Fruit fly (Drosophila melanogaster) whole organism, prepupa: ENCODE measurements around the gene CG42450.

ENCODE experiments used
- Blimp-1 ChIP-seq: fragments of 200-800 bp; sonication (Bioruptor generic); optimal IDR thresholded peaks from 3 replicates; lab custom pipeline; 2017; ENCODE audit warnings: missing biosample characterization, missing genetic modification characterization, mild to moderate bottlenecking, moderate library complexity, missing genetic modification reagents
- CG10669 ChIP-seq: fragments of 200-800 bp; sonication (Bioruptor generic); optimal IDR thresholded peaks from 3 replicates; lab custom pipeline; 2018; ENCODE audit warnings: missing biosample characterization, mild to moderate bottlenecking, missing genetic modification characterization, moderate library complexity
- CG11294 ChIP-seq: fragments of 200-800 bp; sonication (Bioruptor generic); IDR thresholded peaks from 2 replicates; pipeline ENCODE4 v1.3.6; 2022; ENCODE audit warnings: missing biosample characterization, missing genetic modification characterization
- CG11762 ChIP-seq: fragments of 200-800 bp; sonication (Bioruptor generic); optimal IDR thresholded peaks from 3 replicates; lab custom pipeline; 2016; ENCODE audit warnings: missing biosample characterization, missing genetic modification characterization; ENCODE audit not compliant: insufficient read depth
- CG11902 ChIP-seq: fragments of 200-800 bp; sonication (Bioruptor generic); optimal IDR thresholded peaks from 3 replicates; lab custom pipeline; 2016; ENCODE audit warnings: missing biosample characterization, missing genetic modification characterization
- CG15336 ChIP-seq: fragments of 200-800 bp; sonication (Bioruptor generic); IDR thresholded peaks from 2 replicates; pipeline ENCODE4 v1.3.6; 2022; ENCODE audit warnings: missing biosample characterization, missing genetic modification characterization
- CG1621 ChIP-seq: fragments of 200-800 bp; sonication (Bioruptor generic); optimal IDR thresholded peaks from 3 replicates; lab custom pipeline; 2018; ENCODE audit warnings: missing biosample characterization, mild to moderate bottlenecking, missing genetic modification characterization
- CG16779 ChIP-seq: fragments of 200-800 bp; sonication (Bioruptor generic); optimal IDR thresholded peaks from 3 replicates; lab custom pipeline; 2017; ENCODE audit warnings: missing biosample characterization, mild to moderate bottlenecking, missing genetic modification characterization
- CG32006 ChIP-seq: fragments of 200-800 bp; sonication (Bioruptor generic); optimal IDR thresholded peaks from 3 replicates; lab custom pipeline; 2017; ENCODE audit warnings: missing biosample characterization, mild to moderate bottlenecking, missing genetic modification characterization
- CG34406 ChIP-seq: fragments of 200-800 bp; sonication (Bioruptor generic); optimal IDR thresholded peaks from 3 replicates; lab custom pipeline; 2016; ENCODE audit warnings: missing biosample characterization, missing genetic modification characterization
- CG3919 ChIP-seq: fragments of 200-800 bp; sonication (Bioruptor generic); optimal IDR thresholded peaks from 3 replicates; lab custom pipeline; 2016; ENCODE audit warnings: missing biosample characterization, missing genetic modification characterization
- CG6163 ChIP-seq: fragments of 200-800 bp; sonication (Bioruptor generic); IDR thresholded peaks from 3 replicates; pipeline ENCODE4 v1.3.6; 2022; ENCODE audit warnings: missing biosample characterization, missing genetic modification characterization
- CG6792 ChIP-seq: fragments of 200-800 bp; sonication (Bioruptor generic); optimal IDR thresholded peaks from 3 replicates; lab custom pipeline; 2016; ENCODE audit warnings: missing biosample characterization, missing genetic modification characterization
- CG6808 ChIP-seq: fragments of 200-800 bp; sonication (Bioruptor generic); optimal IDR thresholded peaks from 3 replicates; lab custom pipeline; 2017; ENCODE audit warnings: missing biosample characterization, missing genetic modification characterization, mild to moderate bottlenecking, moderate library complexity, missing genetic modification reagents
- CG6854 ChIP-seq: fragments of 200-800 bp; sonication (Bioruptor generic); optimal IDR thresholded peaks from 2 replicates; lab custom pipeline; 2017; ENCODE audit warnings: missing biosample characterization, mild to moderate bottlenecking, missing genetic modification characterization
- CG7368 ChIP-seq: fragments of 200-800 bp; sonication (Bioruptor generic); optimal IDR thresholded peaks from 3 replicates; lab custom pipeline; 2016; ENCODE audit warnings: missing biosample characterization, missing genetic modification characterization
- CG8319 ChIP-seq: fragments of 200-800 bp; sonication (Bioruptor generic); optimal IDR thresholded peaks from 3 replicates; lab custom pipeline; 2016; ENCODE audit warnings: missing biosample characterization, missing genetic modification characterization
- CG8632 ChIP-seq: fragments of 200-800 bp; sonication (Bioruptor generic); optimal IDR thresholded peaks from 3 replicates; lab custom pipeline; 2016; ENCODE audit warnings: missing biosample characterization, missing genetic modification characterization
- Eip75B ChIP-seq: fragments of 200-800 bp; sonication (Bioruptor generic); optimal IDR thresholded peaks from 3 replicates; lab custom pipeline; 2016; ENCODE audit warnings: missing biosample characterization, missing genetic modification characterization
- Eip93F ChIP-seq: fragments of 200-800 bp; sonication (Bioruptor generic); optimal IDR thresholded peaks from 2 replicates; lab custom pipeline; 2016; ENCODE audit warnings: missing biosample characterization, mild to moderate bottlenecking, missing genetic modification characterization
- Ets21C ChIP-seq: fragments of 200-800 bp; sonication (Bioruptor generic); optimal IDR thresholded peaks from 3 replicates; lab custom pipeline; 2016; ENCODE audit warnings: missing biosample characterization, missing genetic modification characterization
- Ets96B ChIP-seq: fragments of 200-800 bp; optimal IDR thresholded peaks from 2 replicates; lab custom pipeline; 2019; ENCODE audit warnings: missing biosample characterization, mild to moderate bottlenecking, missing genetic modification characterization, moderate library complexity
- Gug ChIP-seq: fragments of 200-800 bp; sonication (Bioruptor generic); IDR thresholded peaks from 2 replicates; pipeline ENCODE4 v1.3.6; 2022; ENCODE audit warnings: missing biosample characterization, missing genetic modification characterization
- Hr39 ChIP-seq: fragments of 200-800 bp; sonication (Bioruptor generic); optimal IDR thresholded peaks from 2 replicates; lab custom pipeline; 2016; ENCODE audit warnings: missing biosample characterization, missing genetic modification characterization
- Hr4 ChIP-seq: fragments of 200-800 bp; sonication (Bioruptor generic); optimal IDR thresholded peaks from 3 replicates; lab custom pipeline; 2016; ENCODE audit warnings: missing biosample characterization, missing genetic modification characterization
- Met ChIP-seq: fragments of 200-800 bp; sonication (Bioruptor generic); optimal IDR thresholded peaks from 3 replicates; lab custom pipeline; 2016; ENCODE audit warnings: missing biosample characterization, missing genetic modification characterization
- OdsH ChIP-seq: fragments of 200-800 bp; sonication (Bioruptor generic); optimal IDR thresholded peaks from 3 replicates; lab custom pipeline; 2016; ENCODE audit warnings: missing biosample characterization, missing genetic modification characterization
- Smox ChIP-seq: fragments of 200-800 bp; sonication (Bioruptor generic); optimal IDR thresholded peaks from 3 replicates; lab custom pipeline; 2016; ENCODE audit warnings: missing biosample characterization, missing genetic modification characterization
- Sox102F ChIP-seq: fragments of 200-800 bp; sonication (Bioruptor generic); optimal IDR thresholded peaks from 2 replicates; lab custom pipeline; 2016; ENCODE audit warnings: missing biosample characterization, mild to moderate bottlenecking, missing genetic modification characterization
- Sox14 ChIP-seq: fragments of 200-800 bp; sonication (Bioruptor generic); optimal IDR thresholded peaks from 3 replicates; lab custom pipeline; 2016; ENCODE audit warnings: missing biosample characterization, missing genetic modification characterization
- achi ChIP-seq: fragments of 200-800 bp; sonication (Bioruptor generic); optimal IDR thresholded peaks from 3 replicates; lab custom pipeline; 2016; ENCODE audit warnings: missing biosample characterization, missing genetic modification characterization
- cyc ChIP-seq: fragments of 200-800 bp; sonication (Bioruptor generic); optimal IDR thresholded peaks from 3 replicates; lab custom pipeline; 2016; ENCODE audit warnings: missing biosample characterization, missing genetic modification characterization
- dac ChIP-seq: fragments of 200-800 bp; sonication (Bioruptor generic); optimal IDR thresholded peaks from 2 replicates; lab custom pipeline; 2017; ENCODE audit warnings: missing biosample characterization, mild to moderate bottlenecking, missing genetic modification characterization
- dsx ChIP-seq: fragments of 200-800 bp; optimal IDR thresholded peaks from 3 replicates; lab custom pipeline; 2019; ENCODE audit warnings: missing biosample characterization, mild to moderate bottlenecking, missing genetic modification characterization, moderate library complexity; ENCODE audit not compliant: poor library complexity, severe bottlenecking
- esn ChIP-seq: fragments of 200-800 bp; sonication (Bioruptor generic); optimal IDR thresholded peaks from 2 replicates; lab custom pipeline; 2016; ENCODE audit warnings: missing biosample characterization, mild to moderate bottlenecking, missing genetic modification characterization, moderate library complexity
- fd59A ChIP-seq: fragments of 200-800 bp; sonication (Bioruptor generic); optimal IDR thresholded peaks from 2 replicates; lab custom pipeline; 2017; ENCODE audit warnings: missing biosample characterization, mild to moderate bottlenecking, missing genetic modification characterization, missing genetic modification reagents
- fkh ChIP-seq: fragments of 200-800 bp; sonication (Bioruptor generic); optimal IDR thresholded peaks from 3 replicates; lab custom pipeline; 2017; ENCODE audit warnings: missing biosample characterization, mild to moderate bottlenecking, missing genetic modification characterization, moderate library complexity
- lz ChIP-seq: fragments of 200-800 bp; sonication (Bioruptor generic); optimal IDR thresholded peaks from 3 replicates; lab custom pipeline; 2016; ENCODE audit warnings: missing biosample characterization, missing genetic modification characterization
- pdm3 ChIP-seq: fragments of 200-800 bp; sonication (Bioruptor generic); optimal IDR thresholded peaks from 3 replicates; lab custom pipeline; 2016; ENCODE audit warnings: missing biosample characterization, missing genetic modification characterization
- salr ChIP-seq, 2 experiments: fragments of 200-800 bp; sonication (Bioruptor generic); optimal IDR thresholded peaks; 3 replicates each; lab custom pipeline; 2016 to 2018; ENCODE audit warnings: missing biosample characterization in 2 of 2, missing genetic modification characterization in 2 of 2, mild to moderate bottlenecking in 1 of 2
- svp ChIP-seq: fragments of 200-800 bp; sonication (Bioruptor generic); peaks from one replicate; lab custom pipeline; 2016; ENCODE audit warnings: missing biosample characterization, missing genetic modification characterization
- topi ChIP-seq: fragments of 200-800 bp; sonication (Bioruptor generic); optimal IDR thresholded peaks from 3 replicates; lab custom pipeline; 2016; ENCODE audit warnings: missing biosample characterization, missing genetic modification characterization
- vri ChIP-seq: fragments of 200-800 bp; sonication (Bioruptor generic); optimal IDR thresholded peaks from 3 replicates; lab custom pipeline; 2016; ENCODE audit warnings: missing biosample characterization, mild to moderate bottlenecking, missing genetic modification characterization

CG42450 gene

DNA sequence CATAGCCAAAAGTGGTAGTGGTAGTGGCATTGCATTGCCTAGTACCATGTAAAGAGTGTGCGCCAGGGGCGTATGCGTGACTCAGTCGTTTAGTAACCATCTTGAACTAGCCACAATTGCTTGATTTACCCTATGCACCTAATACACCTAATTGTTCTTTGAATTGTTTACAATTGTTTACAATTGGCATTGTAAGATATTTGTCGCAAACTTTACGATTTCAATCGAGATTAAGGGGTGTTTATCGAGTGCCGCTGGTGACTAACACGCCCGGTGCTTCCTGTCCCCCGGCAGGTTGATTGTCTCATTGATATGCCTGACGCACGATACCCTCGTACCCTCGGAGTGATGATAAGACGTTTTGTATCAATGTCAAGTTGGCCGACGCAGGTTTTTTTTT lies 23.9 kb downstream of the CG42450 start (continued):
- no peak for TF ChIP-seq Gug (GFP tag; lab: Robert Waterston, UW)
- no peak for TF ChIP-seq Met (GFP tag; lab: Kevin White, UChicago)
- no peak for TF ChIP-seq CG7368 (GFP tag; lab: Kevin White, UChicago)
- peak; percentile 7 for TF ChIP-seq CG6792 (GFP tag; lab: Kevin White, UChicago)
- TF ChIP-seq cyc (GFP tag; lab: Kevin White, UChicago), result no peak
- no peak for TF ChIP-seq Sox14 (GFP tag; lab: Kevin White, UChicago)
- no peak for TF ChIP-seq Ets21C (GFP tag; lab: Kevin White, UChicago)
- no peak for TF ChIP-seq CG10669 (GFP tag; lab: Kevin White, UChicago)
- no peak for TF ChIP-seq CG34406
- TF ChIP-seq salr (GFP tag; optimal IDR thresholded peaks at IDR 0.05; lab: Kevin White, UChicago), result no peak
- no peak for TF ChIP-seq fkh (GFP tag; lab: Kevin White, UChicago)
- no peak for TF ChIP-seq dac (GFP tag; lab: Kevin White, UChicago)
- peak; percentile 11 for TF ChIP-seq achi (GFP tag; lab: Kevin White, UChicago)

DNA sequence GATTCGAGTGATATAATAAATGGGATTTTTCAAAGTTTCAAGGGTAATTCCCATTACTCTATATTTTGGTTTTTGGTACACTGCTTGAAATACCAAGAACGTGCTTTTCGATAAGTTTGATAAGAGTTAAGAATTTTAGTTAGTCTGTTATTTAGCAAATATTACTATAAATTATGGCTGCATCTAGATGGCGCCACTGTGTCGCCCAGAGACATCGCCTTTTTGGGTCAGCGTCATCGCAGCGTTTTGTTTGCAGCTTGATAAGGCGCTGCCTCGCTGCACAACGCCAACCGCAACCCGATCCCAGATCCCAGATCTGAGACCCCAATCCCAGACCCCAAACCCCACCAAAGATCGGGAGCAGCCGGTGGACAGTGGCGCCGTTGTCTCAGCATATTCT lies 25.4 kb downstream of the CG42450 start:
- TF ChIP-seq CG6163 (GFP tag; lab: Robert Waterston, UW) (no peak), CG6854 (GFP tag; lab: Kevin White, UChicago) (no peak), fd59A (GFP tag; lab: Kevin White, UChicago) (no peak), cyc (GFP tag; lab: Kevin White, UChicago) (no peak), topi (GFP tag; lab: Kevin White, UChicago) (no peak), vri (GFP tag; lab: Kevin White, UChicago) (no peak), Sox14 (GFP tag; lab: Kevin White, UChicago) (no peak), CG1621 (no peak), Hr39 (GFP tag; lab: Kevin White, UChicago) (no peak), CG16779 (tag; lab: Kevin White, UChicago) (no peak)

DNA sequence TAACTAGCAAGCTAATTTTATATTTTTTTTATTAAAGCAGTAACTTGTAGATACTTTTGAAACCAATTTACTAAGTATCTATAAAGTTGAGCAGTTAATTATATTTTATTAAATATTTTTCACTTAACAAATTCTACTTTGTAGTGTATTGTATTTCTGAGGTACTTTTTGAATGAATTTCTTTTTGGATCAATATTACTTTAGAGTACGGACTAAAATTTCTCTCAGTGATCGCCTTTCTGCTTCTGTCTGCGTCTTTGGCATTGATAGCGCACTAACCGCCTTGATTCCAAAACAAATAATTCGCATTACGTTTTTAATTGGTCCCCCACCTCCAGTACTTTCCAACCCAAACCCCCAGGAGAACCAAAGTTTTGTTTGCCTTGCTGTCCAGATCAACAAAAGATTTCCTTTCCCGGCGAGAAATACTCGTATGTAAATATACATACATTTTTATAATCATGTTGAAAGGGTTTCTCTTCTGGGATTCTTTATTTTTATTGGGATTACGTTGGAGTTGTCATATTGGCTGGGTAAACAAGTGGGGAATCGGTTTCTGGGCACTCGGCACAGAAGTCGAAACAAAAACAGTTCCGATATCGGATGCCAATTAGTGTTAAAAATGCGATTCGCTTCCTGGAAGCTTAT lies 26.0 kb downstream of the CG42450 start:
- TF ChIP-seq Hr39 (GFP tag; lab: Kevin White, UChicago) (no peak), Eip75B (GFP tag; lab: Kevin White, UChicago) (no peak), esn (peak; percentile 26), achi (GFP tag; lab: Kevin White, UChicago) (no peak), Ets96B (tag; lab: Kevin White, UChicago) (no peak), CG6808 (peak; percentile 30), svp (GFP tag; lab: Kevin White, UChicago) (peak; percentile 52), Blimp-1 (GFP tag; lab: Kevin White, UChicago) (no peak), dsx (no peak), CG15336 (GFP tag; lab: Robert Waterston, UW) (no peak), CG10669 (GFP tag; lab: Kevin White, UChicago) (peak; percentile 45), lz (GFP tag; lab: Kevin White, UChicago) (no peak), Sox102F (GFP tag; lab: Kevin White, UChicago) (peak; percentile 33), CG3919 (no peak), Gug (GFP tag; lab: Robert Waterston, UW) (no peak), CG8632 (GFP tag; lab: Kevin White, UChicago) (peak; percentile 20), CG6792 (GFP tag; lab: Kevin White, UChicago) (peak; percentile 49), CG32006 (GFP tag; lab: Kevin White, UChicago) (peak; percentile 34), vri (GFP tag; lab: Kevin White, UChicago) (peak; percentile 6), Eip93F (no peak), CG6163 (GFP tag; lab: Robert Waterston, UW) (0 out of 3 replicates have a peak, but pooled peaks have one; percentile 16), dac (GFP tag; lab: Kevin White, UChicago) (no peak), Sox14 (GFP tag; lab: Kevin White, UChicago) (no peak), CG34406 (no peak), CG11294 (GFP tag; lab: Robert Waterston, UW) (no peak), CG11762 (GFP tag; lab: Kevin White, UChicago) (no peak), Smox (peak; percentile 22), fkh (GFP tag; lab: Kevin White, UChicago) (peak; percentile 62), CG1621 (no peak), Hr4 (peak; percentile 8), pdm3 (GFP tag; lab: Kevin White, UChicago) (no peak), CG8319 (GFP tag; lab: Kevin White, UChicago) (no peak), CG7368 (GFP tag; lab: Kevin White, UChicago) (no peak), CG11902 (GFP tag; lab: Kevin White, UChicago) (no peak), topi (GFP tag; lab: Kevin White, UChicago) (no peak), OdsH (no peak), fd59A (GFP tag; lab: Kevin White, UChicago) (no peak), CG6854 (GFP tag; lab: Kevin White, UChicago) (peak; percentile 25)
